Fruit fly (Drosophila melanogaster) whole organism, embryonic: ENCODE results near the gene CG4101.

Experiments
- Adf1 ChIP-seq: fragments of 200-800 bp; sonication (Bioruptor generic); IDR thresholded peaks from 2 replicates; pipeline ENCODE4 v1.3.6; 2022; ENCODE audit warnings: missing biosample characterization, missing genetic modification characterization
- Awh ChIP-seq: fragments of 200-800 bp; sonication (Bioruptor generic); IDR thresholded peaks from 2 replicates; pipeline ENCODE4, ENCODE4 v1.3.6; 2022; ENCODE audit warnings: missing biosample characterization, missing genetic modification characterization
- BtbVII ChIP-seq: fragments of 200-800 bp; sonication (Bioruptor generic); optimal IDR thresholded peaks from 3 replicates; lab custom pipeline; 2017; ENCODE audit warnings: missing biosample characterization, mild to moderate bottlenecking, missing genetic modification characterization
- CG10147 ChIP-seq: fragments of 200-800 bp; sonication (Bioruptor generic); optimal IDR thresholded peaks from 2 replicates; lab custom pipeline; 2019; ENCODE audit warnings: missing biosample characterization, mild to moderate bottlenecking, missing genetic modification characterization, moderate library complexity
- CG1024 ChIP-seq: fragments of 200-800 bp; sonication (Bioruptor generic); IDR thresholded peaks from 2 replicates; pipeline ENCODE4 v1.3.6; 2022; ENCODE audit warnings: missing biosample characterization, missing genetic modification characterization
- CG14441 ChIP-seq: fragments of 200-800 bp; sonication (Bioruptor generic); IDR thresholded peaks from 2 replicates; pipeline ENCODE4 v1.3.6; 2022; ENCODE audit warnings: missing biosample characterization, missing genetic modification characterization
- CG14860 ChIP-seq: fragments of 200-800 bp; sonication (Bioruptor generic); IDR thresholded peaks from 3 replicates; pipeline ENCODE4 v1.3.6; 2022; ENCODE audit warnings: missing biosample characterization, missing genetic modification characterization; ENCODE audit not compliant: partially characterized antibody
- CG14965 ChIP-seq: fragments of 200-800 bp; sonication (Bioruptor generic); optimal IDR thresholded peaks from 2 replicates; lab custom pipeline; 2016; ENCODE audit warnings: missing biosample characterization, missing genetic modification characterization, borderline replicate concordance
- CG1602 ChIP-seq: fragments of 200-800 bp; sonication (Bioruptor generic); optimal IDR thresholded peaks from 3 replicates; lab custom pipeline; 2016; ENCODE audit warnings: missing biosample characterization, missing genetic modification characterization
- CG16863 ChIP-seq: fragments of 200-800 bp; sonication (Bioruptor generic); optimal IDR thresholded peaks from 3 replicates; lab custom pipeline; 2016; ENCODE audit warnings: missing biosample characterization, missing genetic modification characterization
- CG17912 ChIP-seq: fragments of 200-800 bp; sonication (Bioruptor generic); optimal IDR thresholded peaks from 2 replicates; lab custom pipeline; 2018; ENCODE audit warnings: missing biosample characterization, mild to moderate bottlenecking, missing genetic modification characterization
- CG1832 ChIP-seq: fragments of 200-800 bp; sonication (Bioruptor generic); optimal IDR thresholded peaks from 2 replicates; lab custom pipeline; 2017; ENCODE audit warnings: missing biosample characterization, mild to moderate bottlenecking, missing genetic modification characterization, inconsistent platforms
- CG2199 ChIP-seq: fragments of 200-800 bp; sonication (Bioruptor generic); IDR thresholded peaks from 3 replicates; pipeline ENCODE4 v1.3.6; 2022; ENCODE audit warnings: missing biosample characterization, missing genetic modification characterization
- CG2678 ChIP-seq: fragments of 200-800 bp; sonication (Bioruptor generic); optimal IDR thresholded peaks from 3 replicates; lab custom pipeline; 2019; ENCODE audit warnings: missing biosample characterization, mild to moderate bottlenecking, missing genetic modification characterization, moderate library complexity
- CG2712 ChIP-seq: fragments of 200-800 bp; optimal IDR thresholded peaks from 3 replicates; lab custom pipeline; 2019; ENCODE audit warnings: missing biosample characterization, mild to moderate bottlenecking, missing genetic modification characterization, moderate library complexity
- CG3163 ChIP-seq: fragments of 200-800 bp; sonication (Bioruptor generic); optimal IDR thresholded peaks from 3 replicates; lab custom pipeline; 2016; ENCODE audit warnings: missing biosample characterization, missing genetic modification characterization
- CG3281 ChIP-seq: fragments of 200-800 bp; sonication (Bioruptor generic); optimal IDR thresholded peaks from 3 replicates; lab custom pipeline; 2017; ENCODE audit warnings: missing biosample characterization, mild to moderate bottlenecking, missing genetic modification characterization
- CG34376 ChIP-seq: fragments of 200-800 bp; sonication (Bioruptor generic); optimal IDR thresholded peaks from 2 replicates; lab custom pipeline; 2018; ENCODE audit warnings: missing biosample characterization, mild to moderate bottlenecking, missing genetic modification characterization
- CG4360 ChIP-seq: fragments of 200-800 bp; sonication (Bioruptor generic); IDR thresholded peaks from 2 replicates; pipeline ENCODE4 v1.3.6; 2022; ENCODE audit warnings: missing biosample characterization, missing genetic modification characterization
- CG4617 ChIP-seq: fragments of 200-800 bp; sonication (Bioruptor generic); optimal IDR thresholded peaks from 3 replicates; lab custom pipeline; 2016; ENCODE audit warnings: missing biosample characterization, missing genetic modification characterization, borderline replicate concordance
- CG6254 ChIP-seq: fragments of 200-800 bp; sonication (Bioruptor generic); optimal IDR thresholded peaks from 3 replicates; lab custom pipeline; 2017; ENCODE audit warnings: mild to moderate bottlenecking, missing biosample characterization, missing genetic modification reagents, missing genetic modification characterization
- CG6765 ChIP-seq: fragments of 200-800 bp; sonication (Bioruptor generic); optimal IDR thresholded peaks from 3 replicates; lab custom pipeline; 2017; ENCODE audit warnings: missing biosample characterization, mild to moderate bottlenecking, missing genetic modification characterization
- CG8388 ChIP-seq: fragments of 200-800 bp; sonication (Bioruptor generic); optimal IDR thresholded peaks from 2 replicates; lab custom pipeline; 2019; ENCODE audit warnings: missing biosample characterization, mild to moderate bottlenecking, missing genetic modification characterization, moderate library complexity
- Ets65A ChIP-seq: fragments of 200-800 bp; sonication (Bioruptor generic); peaks from one replicate; lab custom pipeline; 2016; ENCODE audit warnings: missing biosample characterization, missing genetic modification characterization
- HLH4C ChIP-seq: fragments of 200-800 bp; sonication (Bioruptor generic); IDR thresholded peaks from 3 replicates; pipeline ENCODE4 v1.3.6; 2022; ENCODE audit warnings: missing biosample characterization, missing genetic modification characterization; ENCODE audit not compliant: partially characterized antibody
- Meics ChIP-seq: fragments of 200-800 bp; sonication (Bioruptor generic); optimal IDR thresholded peaks from 2 replicates; lab custom pipeline; 2017; ENCODE audit warnings: missing biosample characterization, mild to moderate bottlenecking, missing genetic modification characterization
- NK7.1 ChIP-seq: fragments of 200-800 bp; sonication (Bioruptor generic); optimal IDR thresholded peaks from 3 replicates; lab custom pipeline; 2016; ENCODE audit warnings: missing biosample characterization, missing genetic modification characterization
- Oli ChIP-seq: fragments of 200-800 bp; sonication (Bioruptor generic); optimal IDR thresholded peaks from 2 replicates; lab custom pipeline; 2018; ENCODE audit warnings: missing biosample characterization, mild to moderate bottlenecking, missing genetic modification characterization, moderate library complexity
- Poxn ChIP-seq: fragments of 200-800 bp; sonication (Bioruptor generic); IDR thresholded peaks from 2 replicates; pipeline ENCODE4 v1.3.6; 2022; ENCODE audit warnings: missing biosample characterization, missing genetic modification characterization
- Spps ChIP-seq: fragments of 200-800 bp; sonication (Bioruptor generic); optimal IDR thresholded peaks from 2 replicates; lab custom pipeline; 2018; ENCODE audit warnings: missing biosample characterization, mild to moderate bottlenecking, missing genetic modification characterization
- TFAM ChIP-seq: fragments of 200-800 bp; sonication (Bioruptor generic); optimal IDR thresholded peaks from 2 replicates; lab custom pipeline; 2017; ENCODE audit warnings: missing biosample characterization, missing genetic modification characterization, inconsistent platforms
- Xbp1 ChIP-seq: fragments of 200-800 bp; sonication (Bioruptor generic); optimal IDR thresholded peaks from 3 replicates; lab custom pipeline; 2016; ENCODE audit warnings: missing biosample characterization, mild to moderate bottlenecking, missing genetic modification characterization
- crc ChIP-seq: fragments of 200-800 bp; sonication (Bioruptor generic); optimal IDR thresholded peaks from 2 replicates; lab custom pipeline; 2016; ENCODE audit warnings: missing biosample characterization, missing genetic modification characterization
- cwo ChIP-seq: fragments of 200-800 bp; sonication (Bioruptor generic); optimal IDR thresholded peaks from 3 replicates; lab custom pipeline; 2017; ENCODE audit warnings: missing biosample characterization, missing genetic modification characterization, mild to moderate bottlenecking, moderate library complexity, missing genetic modification reagents
- da ChIP-seq: fragments of 200-800 bp; sonication (Bioruptor generic); optimal IDR thresholded peaks from 2 replicates; lab custom pipeline; 2016; ENCODE audit warnings: missing biosample characterization, missing genetic modification characterization
- dmrt11E ChIP-seq: fragments of 200-800 bp; sonication (Bioruptor generic); optimal IDR thresholded peaks from 3 replicates; lab custom pipeline; 2018; ENCODE audit warnings: missing biosample characterization, mild to moderate bottlenecking, missing genetic modification characterization, moderate library complexity
- fd102C ChIP-seq: fragments of 200-800 bp; sonication (Bioruptor generic); optimal IDR thresholded peaks from 2 replicates; lab custom pipeline; 2018; ENCODE audit warnings: missing biosample characterization, mild to moderate bottlenecking, missing genetic modification characterization, moderate library complexity
- fd3F ChIP-seq: fragments of 200-800 bp; sonication (Bioruptor generic); optimal IDR thresholded peaks from 2 replicates; lab custom pipeline; 2018; ENCODE audit warnings: missing biosample characterization, mild to moderate bottlenecking, missing genetic modification characterization, moderate library complexity
- klu ChIP-seq: fragments of 200-800 bp; sonication (Bioruptor generic); IDR thresholded peaks from 2 replicates; pipeline ENCODE4 v1.3.6; 2022; ENCODE audit warnings: missing biosample characterization, missing genetic modification characterization
- lab ChIP-seq: fragments of 200-800 bp; sonication (Bioruptor generic); optimal IDR thresholded peaks from 3 replicates; lab custom pipeline; 2017; ENCODE audit warnings: missing biosample characterization, missing genetic modification characterization, mild to moderate bottlenecking, moderate library complexity, missing genetic modification reagents
- lilli ChIP-seq: fragments of 200-800 bp; sonication (Bioruptor generic); optimal IDR thresholded peaks from 3 replicates; lab custom pipeline; 2016; ENCODE audit warnings: missing biosample characterization, missing genetic modification characterization
- mam ChIP-seq: fragments of 200-800 bp; sonication (Bioruptor generic); optimal IDR thresholded peaks from 3 replicates; lab custom pipeline; 2016; ENCODE audit warnings: missing biosample characterization, missing genetic modification characterization
- pita ChIP-seq: fragments of 200-800 bp; sonication (Bioruptor generic); optimal IDR thresholded peaks from 2 replicates; lab custom pipeline; 2017; ENCODE audit warnings: missing biosample characterization, mild to moderate bottlenecking, missing genetic modification characterization
- pnt ChIP-seq: fragments of 200-800 bp; sonication (Bioruptor generic); optimal IDR thresholded peaks from 3 replicates; lab custom pipeline; 2016; ENCODE audit warnings: missing biosample characterization, missing genetic modification characterization
- rib ChIP-seq: fragments of 200-800 bp; sonication (Bioruptor generic); IDR thresholded peaks from 2 replicates; pipeline ENCODE4 v1.3.6; 2022; ENCODE audit warnings: missing biosample characterization, missing genetic modification characterization
- run ChIP-seq: fragments of 200-800 bp; sonication (Bioruptor generic); optimal IDR thresholded peaks from 3 replicates; lab custom pipeline; 2018; ENCODE audit warnings: missing biosample characterization, mild to moderate bottlenecking, missing genetic modification characterization
- salm ChIP-seq: fragments of 200-800 bp; sonication (Bioruptor generic); optimal IDR thresholded peaks from 2 replicates; lab custom pipeline; 2018; ENCODE audit warnings: missing biosample characterization, mild to moderate bottlenecking, missing genetic modification characterization
- tup ChIP-seq: fragments of 200-800 bp; sonication (Bioruptor generic); optimal IDR thresholded peaks from 2 replicates; lab custom pipeline; 2016; ENCODE audit warnings: missing biosample characterization, mild to moderate bottlenecking, missing genetic modification characterization, moderate library complexity
- zen ChIP-seq: fragments of 200-800 bp; sonication (Bioruptor generic); optimal IDR thresholded peaks from 3 replicates; lab custom pipeline; 2018; ENCODE audit warnings: missing biosample characterization, mild to moderate bottlenecking, missing genetic modification characterization, moderate library complexity
- zfh2 ChIP-seq: fragments of 200-800 bp; sonication (Bioruptor generic); optimal IDR thresholded peaks from 2 replicates; lab custom pipeline; 2016; ENCODE audit warnings: missing biosample characterization, missing genetic modification characterization

CG4101 gene

DNA sequence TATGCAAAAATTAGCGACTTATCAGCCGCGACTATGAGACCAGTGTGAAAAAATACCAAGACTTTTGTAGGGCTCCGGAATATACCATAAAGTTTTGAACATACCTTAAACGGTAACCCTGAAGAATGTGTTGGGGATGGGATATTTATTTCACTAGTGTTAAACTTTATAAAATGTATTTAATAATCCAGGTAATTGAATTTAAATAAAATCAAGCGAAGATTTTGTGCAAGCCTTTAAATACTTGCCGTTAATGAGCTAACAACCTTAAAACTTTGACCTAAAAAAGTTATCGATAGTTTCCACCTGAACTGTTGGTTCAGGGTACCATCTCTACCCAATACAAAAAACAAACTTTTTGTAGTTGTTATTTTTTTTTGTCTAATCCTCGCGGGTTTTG, at the start of gene CG4101 (continued):
- TF ChIP-seq fd3F (GFP tag; lab: Kevin White, UChicago) (peak; percentile 78), pnt (GFP tag; lab: Kevin White, UChicago) (peak; percentile 66), lilli (GFP tag; lab: Kevin White, UChicago) (peak; percentile 92), CG1024 (peak; percentile 63), cwo (GFP tag; lab: Kevin White, UChicago) (peak; percentile 50), CG2712 (tag; lab: Kevin White, UChicago) (peak; percentile 87), CG3281 (GFP tag; lab: Kevin White, UChicago) (peak; percentile 90), Meics (GFP tag; lab: Kevin White, UChicago) (peak; percentile 69), CG1832 (GFP tag; lab: Kevin White, UChicago) (no peak), HLH4C (GFP tag; lab: Robert Waterston, UW) (peak; percentile 71), CG2199 (GFP tag; lab: Robert Waterston, UW) (no peak), BtbVII (GFP tag; lab: Kevin White, UChicago) (peak; percentile 51), CG10147 (peak; percentile 82), mam (peak; percentile 88), CG1602 (peak; percentile 80), CG6765 (GFP tag; lab: Kevin White, UChicago) (peak; percentile 54), dmrt11E (tag; lab: Kevin White, UChicago) (peak; percentile 71), CG17912 (peak; percentile 63), CG4360 (GFP tag; lab: Robert Waterston, UW) (peak; percentile 50), run (tag; lab: Kevin White, UChicago) (peak; percentile 41), CG14441 (GFP tag; lab: Robert Waterston, UW) (peak; percentile 81), Adf1 (peak; percentile 51), CG3163 (GFP tag; lab: Kevin White, UChicago) (peak; percentile 2), klu (GFP tag; lab: Robert Waterston, UW) (peak; percentile 75), TFAM (no peak), crc (GFP tag; lab: Kevin White, UChicago) (peak; percentile 49), CG34376 (GFP tag; lab: Kevin White, UChicago) (peak; percentile 77), Awh (no peak), pita (no peak), CG8388 (peak; percentile 52), salm (tag; lab: Kevin White, UChicago) (peak; percentile 5), CG14965 (no peak), CG6254 (peak; percentile 42), NK7.1 (GFP tag; lab: Kevin White, UChicago) (peak; percentile 11), CG16863 (peak; percentile 64), Xbp1 (GFP tag; lab: Kevin White, UChicago) (peak; percentile 86), zfh2 (GFP tag; lab: Kevin White, UChicago) (peak; percentile 86), zen (tag; lab: Kevin White, UChicago) (peak; percentile 71), rib (GFP tag; lab: Robert Waterston, UW) (0 out of 2 replicates have a peak, but pooled peaks have one; percentile 47), CG4617 (GFP tag; lab: Kevin White, UChicago) (peak; percentile 51), fd102C (GFP tag; lab: Kevin White, UChicago) (no peak), lab (peak; percentile 79), CG2678 (peak; percentile 84), da (GFP tag; lab: Kevin White, UChicago) (peak; percentile 24), tup (GFP tag; lab: Kevin White, UChicago) (peak; percentile 65), CG14860 (GFP tag; lab: Robert Waterston, UW) (peak; percentile 69; the same call in 2 of the 3 replicates), Poxn (GFP tag; lab: Robert Waterston, UW) (no peak), Spps (tag; lab: Kevin White, UChicago) (peak; percentile 25), Ets65A (peak; percentile 96), Oli (peak; percentile 64)
